Fruit fly (Drosophila melanogaster): ENCODE data around the gene CG1571.
A peak's percentile ranks its signal among the peaks of the same experiment; 100 is the strongest.

CG1571 gene

DNA sequence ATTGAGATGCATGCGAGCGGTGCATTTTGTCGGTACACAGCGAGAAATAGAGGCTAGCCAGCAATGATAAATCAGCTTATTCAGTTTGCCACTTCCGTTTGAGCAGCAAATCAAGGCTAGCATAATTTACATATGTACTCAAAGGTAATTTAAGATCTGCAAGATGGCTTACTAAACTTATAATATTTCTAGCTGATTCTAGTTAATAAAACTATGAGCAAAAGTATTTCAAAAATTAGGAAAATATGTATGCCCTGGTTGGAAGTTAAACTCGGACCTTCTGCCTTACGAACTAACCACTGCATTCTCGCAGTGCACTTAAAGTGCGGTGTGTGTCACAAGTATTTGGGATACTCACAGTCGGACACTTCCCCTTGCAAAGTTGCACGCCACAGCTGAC lies 47.2 kb downstream of the CG1571 start (continued):
- TF ChIP-seq gro (GFP tag; optimal IDR thresholded peaks at IDR 0.05) = no peak
- TF ChIP-seq Meics (GFP tag; optimal IDR thresholded peaks at IDR 0.05) = no peak
- TF ChIP-seq salm (tag; optimal IDR thresholded peaks at IDR 0.05) = no peak
- TF ChIP-seq CG11247 (GFP tag; IDR thresholded peaks at IDR 0.05) = no peak
- TF ChIP-seq CG10366 (GFP tag; IDR thresholded peaks at IDR 0.05) = no peak
- TF ChIP-seq CG8924 (tag; optimal IDR thresholded peaks at IDR 0.05) = peak; percentile 18
- no peak for TF ChIP-seq pita (GFP tag; optimal IDR thresholded peaks at IDR 0.05)
- TF ChIP-seq tap (tag; optimal IDR thresholded peaks at IDR 0.05) = no peak
- no peak for TF ChIP-seq CG32532 (GFP tag; IDR thresholded peaks at IDR 0.05)
- TF ChIP-seq CG11504 (tag; optimal IDR thresholded peaks at IDR 0.05) = peak; percentile 10
- TF ChIP-seq HmgZ (tag; optimal IDR thresholded peaks at IDR 0.05) = no peak
- TF ChIP-seq CG1603 (tag; optimal IDR thresholded peaks at IDR 0.05) = peak; percentile 38
- peak; percentile 48 for TF ChIP-seq CG14710 (tag; optimal IDR thresholded peaks at IDR 0.05)
- TF ChIP-seq grn (GFP tag; optimal IDR thresholded peaks at IDR 0.05) = no peak
- TF ChIP-seq CG12391 (tag; optimal IDR thresholded peaks at IDR 0.05) = peak; percentile 0
- peak in 1 of 2 experiments; percentile 51 for TF ChIP-seq bsh (GFP tag; optimal IDR thresholded peaks at IDR 0.05)
- no peak for TF ChIP-seq CG8359 (GFP tag; optimal IDR thresholded peaks at IDR 0.05; ENCODE audit: borderline replicate concordance)
- no peak for TF ChIP-seq Atf-2 (GFP tag; optimal IDR thresholded peaks at IDR 0.05)
- TF ChIP-seq CG33557 (GFP tag; optimal IDR thresholded peaks at IDR 0.05) = peak; percentile 2
- TF ChIP-seq CG11085 (GFP tag; IDR thresholded peaks at IDR 0.05) = no peak
- peak; percentile 12 for TF ChIP-seq CG2116 (GFP tag; optimal IDR thresholded peaks at IDR 0.05)
- no peak for TF ChIP-seq chm (GFP tag; IDR thresholded peaks at IDR 0.05)
- peak; percentile 35 for TF ChIP-seq gem (tag; optimal IDR thresholded peaks at IDR 0.05)
- TF ChIP-seq CoRest (tag; optimal IDR thresholded peaks at IDR 0.05) = peak; percentile 6
- no peak for TF ChIP-seq knrl (GFP tag; IDR thresholded peaks at IDR 0.05; ENCODE audit: partially characterized antibody)
- TF ChIP-seq Xrp1 (GFP tag; IDR thresholded peaks at IDR 0.05) = peak; percentile 17; the same call in 1 of the 2 replicates
- TF ChIP-seq CG18011 (GFP tag; optimal IDR thresholded peaks at IDR 0.05) = no peak
- no peak for TF ChIP-seq CG15514 (GFP tag; optimal IDR thresholded peaks at IDR 0.05)
- TF ChIP-seq CG16863 (GFP tag; optimal IDR thresholded peaks at IDR 0.05) = peak; percentile 5
- TF ChIP-seq Drgx (GFP tag; IDR thresholded peaks at IDR 0.05) = peak; percentile 70
- TF ChIP-seq az2 (GFP tag; optimal IDR thresholded peaks at IDR 0.05) = peak; percentile 2
- TF ChIP-seq NfI (GFP tag; optimal IDR thresholded peaks at IDR 0.05) = no peak
- no peak for TF ChIP-seq CG12219 (GFP tag; optimal IDR thresholded peaks at IDR 0.05)
- no peak for TF ChIP-seq cas (GFP tag; IDR thresholded peaks at IDR 0.05)
- TF ChIP-seq mirr (GFP tag; optimal IDR thresholded peaks at IDR 0.05) = no peak
- TF ChIP-seq sug (tag; optimal IDR thresholded peaks at IDR 0.05) = no peak
- no peak for TF ChIP-seq CG3065 (GFP tag; optimal IDR thresholded peaks at IDR 0.05)
- no peak for TF ChIP-seq fd64A (GFP tag; optimal IDR thresholded peaks at IDR 0.05)
- peak; percentile 54 for TF ChIP-seq CG10979 (tag; optimal IDR thresholded peaks at IDR 0.05)
- TF ChIP-seq CG3407 (GFP tag; optimal IDR thresholded peaks at IDR 0.05) = peak; percentile 3
- no peak for TF ChIP-seq CG8478 (optimal IDR thresholded peaks at IDR 0.05)
- no peak for TF ChIP-seq Kr (GFP tag; optimal IDR thresholded peaks at IDR 0.05)
- TF ChIP-seq zf30C (GFP tag; optimal IDR thresholded peaks at IDR 0.05) = peak; percentile 32
- TF ChIP-seq Myb (GFP tag; optimal IDR thresholded peaks at IDR 0.05) = no peak
- TF ChIP-seq Eip74EF (GFP tag; optimal IDR thresholded peaks at IDR 0.05) = no peak
- TF ChIP-seq CG8388 (GFP tag; optimal IDR thresholded peaks at IDR 0.05) = peak; percentile 21
- peak; percentile 16 for TF ChIP-seq Sox102F (GFP tag; optimal IDR thresholded peaks at IDR 0.05)
- peak; percentile 83 for TF ChIP-seq Blimp-1 (GFP tag; optimal IDR thresholded peaks at IDR 0.05)
- no peak for TF ChIP-seq Antp (GFP tag; optimal IDR thresholded peaks at IDR 0.05)
- peak; percentile 22 for TF ChIP-seq CG6254 (GFP tag; optimal IDR thresholded peaks at IDR 0.05)
